Worm (Caenorhabditis elegans): ENCODE results near the gene T10B10.9.

DNA sequence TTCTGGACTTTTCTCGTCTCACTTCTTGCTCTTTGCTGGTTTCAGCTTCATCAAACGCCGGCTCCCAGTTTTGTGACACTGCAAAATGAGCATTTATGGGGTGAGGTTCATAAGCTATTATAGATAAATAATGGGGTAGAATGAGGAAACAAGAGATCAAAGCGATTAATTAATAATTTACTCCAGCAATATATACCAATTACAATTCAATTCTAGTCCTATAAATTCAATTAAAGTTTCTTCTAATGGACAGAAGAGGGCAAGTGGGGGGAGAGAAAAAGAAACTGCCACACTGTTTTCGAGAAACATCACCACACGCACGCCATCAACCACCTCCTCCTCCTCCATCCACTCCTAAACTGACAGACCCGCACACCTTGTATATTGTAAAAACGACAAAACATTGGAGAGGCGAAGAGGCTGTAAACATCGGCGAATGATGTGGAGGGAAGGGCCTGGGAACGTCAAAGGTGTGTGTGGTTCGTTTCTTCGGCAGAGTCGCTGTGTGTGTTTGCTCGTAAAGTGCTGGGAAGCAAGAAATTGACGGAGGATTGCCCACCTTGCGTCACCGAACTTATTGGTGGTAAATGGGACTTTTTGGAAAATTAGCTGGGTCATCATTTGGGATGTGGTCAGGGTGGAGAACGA is 49.1 kb downstream of the T10B10.9 start, which contains the start of the genes H03A11.13 and famk-1:
- TF ChIP-seq Y56A3A.18 (GFP tag; IDR thresholded peaks at IDR 0.05): no peak
- TF ChIP-seq ama-1 (optimal IDR thresholded peaks at IDR 0.05): no peak
- TF ChIP-seq ama-1 (GFP tag; optimal IDR thresholded peaks at IDR 0.05): no peak
- TF ChIP-seq D2030.7 (GFP tag; IDR thresholded peaks at IDR 0.05): no peak
- no peak for TF ChIP-seq B0261.1 (tag; optimal IDR thresholded peaks at IDR 0.05)
- no peak for TF ChIP-seq dpl-1 (GFP tag; optimal IDR thresholded peaks at IDR 0.05)
- TF ChIP-seq F57A8.1 (GFP tag; optimal IDR thresholded peaks at IDR 0.05): no peak
